Fruit fly (Drosophila melanogaster): Measurements from ENCODE around the gene CG42537.

- TF ChIP-seq CG8478 (optimal IDR thresholded peaks at IDR 0.05) (no peak), CTCF (optimal IDR thresholded peaks at IDR 0.05) (no peak)
These were observed 42.6 kb upstream of the CG42537 start, which contains the start of gene Osi19 for dm6 chr3R:6334906-6335433.

All from S2 (cell line).